Fruit fly (Drosophila melanogaster) whole organism, embryonic: ENCODE measurements around the gene SK.

Experiments used
- Aef1 ChIP-seq: fragments of 200-800 bp; sonication (Bioruptor generic); IDR thresholded peaks from 3 replicates; pipeline ENCODE4 v1.3.6; 2022; ENCODE audit warnings: missing biosample characterization, missing genetic modification characterization
- Atf-2 ChIP-seq: fragments of 200-800 bp; sonication (Bioruptor generic); optimal IDR thresholded peaks from 2 replicates; lab custom pipeline; 2016; ENCODE audit warnings: missing biosample characterization, missing genetic modification characterization
- CG1024 ChIP-seq: fragments of 200-800 bp; sonication (Bioruptor generic); IDR thresholded peaks from 2 replicates; pipeline ENCODE4 v1.3.6; 2022; ENCODE audit warnings: missing biosample characterization, missing genetic modification characterization
- CG11093 ChIP-seq: fragments of 200-800 bp; sonication (Bioruptor generic); IDR thresholded peaks from 3 replicates; pipeline ENCODE4 v1.3.6; 2022; ENCODE audit warnings: missing biosample characterization, missing genetic modification characterization
- CG11696 ChIP-seq: fragments of 200-800 bp; sonication (Bioruptor generic); IDR thresholded peaks from 2 replicates; pipeline ENCODE4 v1.3.6; 2022; ENCODE audit warnings: missing biosample characterization, missing genetic modification characterization
- CG12071 ChIP-seq: fragments of 200-800 bp; sonication (Bioruptor generic); optimal IDR thresholded peaks from 3 replicates; lab custom pipeline; 2018; ENCODE audit warnings: missing biosample characterization, mild to moderate bottlenecking, missing genetic modification characterization
- CG12104 ChIP-seq: fragments of 200-800 bp; sonication (Bioruptor generic); optimal IDR thresholded peaks from 3 replicates; lab custom pipeline; 2016; ENCODE audit warnings: missing biosample characterization, missing genetic modification characterization
- CG12155 ChIP-seq: fragments of 200-800 bp; sonication (Bioruptor generic); optimal IDR thresholded peaks from 3 replicates; lab custom pipeline; 2016; ENCODE audit warnings: missing biosample characterization, missing genetic modification characterization
- CG14441 ChIP-seq: fragments of 200-800 bp; sonication (Bioruptor generic); IDR thresholded peaks from 2 replicates; pipeline ENCODE4 v1.3.6; 2022; ENCODE audit warnings: missing biosample characterization, missing genetic modification characterization
- CG17186 ChIP-seq: fragments of 200-800 bp; sonication (Bioruptor generic); optimal IDR thresholded peaks from 3 replicates; lab custom pipeline; 2017; ENCODE audit warnings: missing biosample characterization, missing genetic modification reagents, missing genetic modification characterization
- CG18599 ChIP-seq: fragments of 200-800 bp; sonication (Bioruptor generic); optimal IDR thresholded peaks from 3 replicates; lab custom pipeline; 2017; ENCODE audit warnings: missing biosample characterization, missing genetic modification characterization, mild to moderate bottlenecking, moderate library complexity, missing genetic modification reagents
- CG2875 ChIP-seq: fragments of 200-800 bp; sonication (Bioruptor generic); optimal IDR thresholded peaks from 2 replicates; lab custom pipeline; 2017; ENCODE audit warnings: missing biosample characterization, mild to moderate bottlenecking, missing genetic modification characterization, missing genetic modification reagents
- CG31388 ChIP-seq: fragments of 200-800 bp; sonication (Bioruptor generic); optimal IDR thresholded peaks from 2 replicates; lab custom pipeline; 2016; ENCODE audit warnings: missing biosample characterization, missing genetic modification characterization
- CG34376 ChIP-seq: fragments of 200-800 bp; sonication (Bioruptor generic); optimal IDR thresholded peaks from 2 replicates; lab custom pipeline; 2018; ENCODE audit warnings: missing biosample characterization, mild to moderate bottlenecking, missing genetic modification characterization
- CG4328 ChIP-seq: fragments of 200-800 bp; sonication (Bioruptor generic); optimal IDR thresholded peaks from 3 replicates; lab custom pipeline; 2017; ENCODE audit warnings: missing biosample characterization, missing genetic modification reagents, missing genetic modification characterization
- CG7372 ChIP-seq: fragments of 200-800 bp; sonication (Bioruptor generic); IDR thresholded peaks from 2 replicates; pipeline ENCODE4 v1.3.6; 2022; ENCODE audit warnings: missing biosample characterization, missing genetic modification characterization
- CG8924 ChIP-seq: fragments of 200-800 bp; optimal IDR thresholded peaks from 3 replicates; lab custom pipeline; 2019; ENCODE audit warnings: missing biosample characterization, mild to moderate bottlenecking, missing genetic modification characterization, moderate library complexity
- CG9797 ChIP-seq: fragments of 200-800 bp; sonication (Bioruptor generic); optimal IDR thresholded peaks from 3 replicates; lab custom pipeline; 2018; ENCODE audit warnings: missing biosample characterization, mild to moderate bottlenecking, missing genetic modification characterization
- Doc2 ChIP-seq: fragments of 200-800 bp; sonication (Bioruptor generic); IDR thresholded peaks from 2 replicates; pipeline ENCODE4 v1.3.6; 2022; ENCODE audit warnings: missing biosample characterization, missing genetic modification characterization
- Hmr ChIP-seq: fragments of 200-800 bp; sonication (Bioruptor generic); optimal IDR thresholded peaks from 3 replicates; lab custom pipeline; 2017; ENCODE audit warnings: mild to moderate bottlenecking, missing biosample characterization, missing genetic modification reagents, missing genetic modification characterization
- Hsf ChIP-seq: fragments of 200-800 bp; sonication (Bioruptor generic); optimal IDR thresholded peaks from 3 replicates; lab custom pipeline; 2016; ENCODE audit warnings: missing biosample characterization, missing genetic modification characterization
- Mad ChIP-seq: fragments of 200-800 bp; sonication (Bioruptor generic); optimal IDR thresholded peaks from 2 replicates; lab custom pipeline; 2016; ENCODE audit warnings: missing biosample characterization, missing genetic modification characterization
- Meics ChIP-seq: fragments of 200-800 bp; sonication (Bioruptor generic); optimal IDR thresholded peaks from 2 replicates; lab custom pipeline; 2017; ENCODE audit warnings: missing biosample characterization, mild to moderate bottlenecking, missing genetic modification characterization
- Poxn ChIP-seq: fragments of 200-800 bp; sonication (Bioruptor generic); IDR thresholded peaks from 2 replicates; pipeline ENCODE4 v1.3.6; 2022; ENCODE audit warnings: missing biosample characterization, missing genetic modification characterization
- Ptx1 ChIP-seq: fragments of 200-800 bp; sonication (Bioruptor generic); IDR thresholded peaks from 2 replicates; pipeline ENCODE4 v1.3.6; 2022; ENCODE audit warnings: missing biosample characterization, missing genetic modification characterization
- Ravus ChIP-seq: fragments of 200-800 bp; sonication (Bioruptor generic); IDR thresholded peaks from 2 replicates; pipeline ENCODE4 v1.3.6; 2022; ENCODE audit warnings: missing biosample characterization, missing genetic modification characterization
- Stat92E ChIP-seq, 3 experiments: fragments of >200 bp in 2 of 3; fragments of 200-800 bp in 1 of 3; sonication (Bioruptor generic) in 1 of 3; optimal IDR thresholded peaks; 2 replicates each; lab custom pipeline; 2017 to 2019; ENCODE audit warnings: missing biosample characterization in 3 of 3, missing genetic modification characterization in 3 of 3, mild to moderate bottlenecking in 1 of 3, moderate library complexity in 1 of 3
- Taf1 ChIP-seq: fragments of 200-800 bp; sonication (Bioruptor generic); IDR thresholded peaks from 2 replicates; pipeline ENCODE4 v1.3.6; 2022; ENCODE audit warnings: missing biosample characterization, missing genetic modification characterization
- Usf ChIP-seq: fragments of 200-800 bp; sonication (Bioruptor generic); optimal IDR thresholded peaks from 2 replicates; lab custom pipeline; 2017; ENCODE audit warnings: missing genotype, missing biosample characterization, missing genetic modification characterization
- YL-1 ChIP-seq: fragments of 200-800 bp; sonication (Bioruptor generic); optimal IDR thresholded peaks from 3 replicates; lab custom pipeline; 2017; ENCODE audit warnings: missing biosample characterization, mild to moderate bottlenecking, missing genetic modification characterization
- ac ChIP-seq: fragments of 200-800 bp; sonication (Bioruptor generic); optimal IDR thresholded peaks from 3 replicates; lab custom pipeline; 2017; ENCODE audit warnings: missing biosample characterization, mild to moderate bottlenecking, missing genetic modification characterization
- bab2 ChIP-seq: fragments of 200-800 bp; sonication (Bioruptor generic); optimal IDR thresholded peaks from 2 replicates; lab custom pipeline; 2016; ENCODE audit warnings: missing biosample characterization, missing genetic modification characterization
- bbx ChIP-seq: fragments of 200-800 bp; sonication (Bioruptor generic); IDR thresholded peaks from 2 replicates; pipeline ENCODE4 v1.3.6; 2022; ENCODE audit warnings: missing biosample characterization, missing genetic modification characterization; ENCODE audit not compliant: partially characterized antibody
- bigmax ChIP-seq: fragments of 200-800 bp; sonication (Bioruptor generic); optimal IDR thresholded peaks from 2 replicates; lab custom pipeline; 2018; ENCODE audit warnings: missing biosample characterization, mild to moderate bottlenecking, missing genetic modification characterization
- ftz-f1 ChIP-seq: fragments of 200-800 bp; sonication (Bioruptor generic); optimal IDR thresholded peaks from 2 replicates; lab custom pipeline; 2016; ENCODE audit warnings: missing biosample characterization, missing genetic modification characterization
- jumu ChIP-seq: fragments of 200-800 bp; sonication (Bioruptor generic); optimal IDR thresholded peaks from 3 replicates; lab custom pipeline; 2016; ENCODE audit warnings: missing biosample characterization, missing genetic modification characterization
- lab ChIP-seq: fragments of 200-800 bp; sonication (Bioruptor generic); optimal IDR thresholded peaks from 3 replicates; lab custom pipeline; 2017; ENCODE audit warnings: missing biosample characterization, missing genetic modification characterization, mild to moderate bottlenecking, moderate library complexity, missing genetic modification reagents
- maf-S ChIP-seq: fragments of 200-800 bp; sonication (Bioruptor generic); optimal IDR thresholded peaks from 2 replicates; lab custom pipeline; 2016; ENCODE audit warnings: missing biosample characterization, missing genetic modification characterization
- nerfin-1 ChIP-seq: fragments of 200-800 bp; sonication (Bioruptor generic); optimal IDR thresholded peaks from 3 replicates; lab custom pipeline; 2019; ENCODE audit warnings: missing biosample characterization, mild to moderate bottlenecking, missing genetic modification characterization, moderate library complexity
- onecut ChIP-seq: fragments of 200-800 bp; sonication (Bioruptor generic); IDR thresholded peaks from 2 replicates; pipeline ENCODE4 v1.3.6; 2022; ENCODE audit warnings: missing biosample characterization, missing genetic modification characterization
- pros ChIP-seq: fragments of 200-800 bp; sonication (Bioruptor generic); optimal IDR thresholded peaks from 3 replicates; lab custom pipeline; 2019; ENCODE audit warnings: missing biosample characterization, mild to moderate bottlenecking, missing genetic modification characterization, moderate library complexity
- rib ChIP-seq: fragments of 200-800 bp; sonication (Bioruptor generic); IDR thresholded peaks from 2 replicates; pipeline ENCODE4 v1.3.6; 2022; ENCODE audit warnings: missing biosample characterization, missing genetic modification characterization
- row ChIP-seq: fragments of 200-800 bp; sonication (Bioruptor generic); IDR thresholded peaks from 3 replicates; pipeline ENCODE4 v1.3.6; 2022; ENCODE audit warnings: missing biosample characterization, missing genetic modification characterization
- sc ChIP-seq, 3 experiments: fragments of >200 bp in 2 of 3; fragments of 200-800 bp in 1 of 3; sonication (Bioruptor generic) in 1 of 3; optimal IDR thresholded peaks; 2 replicates in 2 of 3; 3 replicates in 1 of 3; lab custom pipeline; 2017; ENCODE audit warnings: mild to moderate bottlenecking in 1 of 3, missing biosample characterization in 1 of 3, missing genetic modification characterization in 1 of 3, missing genetic modification reagents in 1 of 3
- shn ChIP-seq: fragments of 200-800 bp; sonication (Bioruptor generic); optimal IDR thresholded peaks from 3 replicates; lab custom pipeline; 2016; ENCODE audit warnings: missing biosample characterization, missing genetic modification characterization
- sima ChIP-seq: fragments of 200-800 bp; sonication (Bioruptor generic); optimal IDR thresholded peaks from 2 replicates; lab custom pipeline; 2016; ENCODE audit warnings: missing biosample characterization, missing genetic modification characterization
- sob ChIP-seq: fragments of 200-800 bp; sonication (Bioruptor generic); IDR thresholded peaks from 2 replicates; pipeline ENCODE4 v1.3.6; 2022; ENCODE audit warnings: missing biosample characterization, missing genetic modification characterization
- toy ChIP-seq: fragments of 200-800 bp; sonication (Bioruptor generic); IDR thresholded peaks from 2 replicates; pipeline ENCODE4 v1.3.6; 2022; ENCODE audit warnings: missing biosample characterization, missing genetic modification characterization
- vvl ChIP-seq: fragments of 200-800 bp; sonication (Bioruptor generic); IDR thresholded peaks from 2 replicates; pipeline ENCODE4 v1.3.6; 2022; ENCODE audit warnings: missing biosample characterization, missing genetic modification characterization

Gene SK

dm6 chrX:5429778-5430576, 89.9 kb downstream of the SK start (continued):
- no peak for TF ChIP-seq pros
- TF ChIP-seq toy (GFP tag; lab: Robert Waterston, UW): peak; percentile 54; the same call in 1 of the 2 replicates
- TF ChIP-seq CG2875 (GFP tag; lab: Kevin White, UChicago): peak; percentile 32
- TF ChIP-seq bbx (GFP tag; lab: Robert Waterston, UW): no peak
- no peak for TF ChIP-seq sima (GFP tag; lab: Kevin White, UChicago)
- TF ChIP-seq Taf1: peak; percentile 59
- peak; percentile 55 for TF ChIP-seq Mad
- peak; percentile 90 for TF ChIP-seq CG34376 (GFP tag; lab: Kevin White, UChicago)
- TF ChIP-seq CG31388 (GFP tag; lab: Kevin White, UChicago): peak; percentile 42
- TF ChIP-seq sc (optimal IDR thresholded peaks at IDR 0.05; lab: Kevin White, UChicago): no peak
- TF ChIP-seq sc (GFP tag; optimal IDR thresholded peaks at IDR 0.05; lab: Kevin White, UChicago): no peak
- peak; percentile 87 for TF ChIP-seq CG7372 (GFP tag; lab: Robert Waterston, UW)
- TF ChIP-seq ftz-f1: no peak
- TF ChIP-seq YL-1 (GFP tag; lab: Kevin White, UChicago): peak; percentile 36
- peak; percentile 64 for TF ChIP-seq onecut
- TF ChIP-seq nerfin-1 (tag; lab: Kevin White, UChicago): peak; percentile 44
- peak; percentile 76 for TF ChIP-seq vvl (GFP tag; lab: Robert Waterston, UW)
- peak; percentile 72 for TF ChIP-seq Usf (GFP tag; lab: Kevin White, UChicago)
- peak; percentile 46 for TF ChIP-seq CG12071
- peak; percentile 90 for TF ChIP-seq lab (GFP tag; lab: Kevin White, UChicago)
- TF ChIP-seq CG12104 (GFP tag; lab: Kevin White, UChicago): peak; percentile 65
- TF ChIP-seq CG11093 (GFP tag; lab: Robert Waterston, UW): peak; percentile 79; the same call in 2 of the 3 replicates
- 0 out of 2 replicates have a peak, but pooled peaks have one; percentile 41 for TF ChIP-seq CG1024
- TF ChIP-seq bab2: peak; percentile 76
- no peak for TF ChIP-seq CG17186 (GFP tag; lab: Kevin White, UChicago)
- TF ChIP-seq Meics (GFP tag; lab: Kevin White, UChicago): peak; percentile 88
- TF ChIP-seq CG18599 (GFP tag; lab: Kevin White, UChicago): peak; percentile 92
- peak; percentile 45; the same call in 1 of the 2 replicates for TF ChIP-seq CG11696 (GFP tag; lab: Robert Waterston, UW)
- peak; percentile 78 for TF ChIP-seq Hsf (GFP tag; lab: Kevin White, UChicago)
- peak; percentile 69 for TF ChIP-seq shn (GFP tag; lab: Kevin White, UChicago)
- TF ChIP-seq CG4328 (GFP tag; lab: Kevin White, UChicago): peak; percentile 80
- peak; percentile 69 for TF ChIP-seq Atf-2
- TF ChIP-seq CG9797 (GFP tag; lab: Kevin White, UChicago): no peak
- peak; percentile 92 for TF ChIP-seq Ptx1 (GFP tag; lab: Robert Waterston, UW)
- peak; percentile 41 for TF ChIP-seq Ravus (GFP tag; lab: Robert Waterston, UW)
- TF ChIP-seq row (GFP tag; lab: Robert Waterston, UW): peak; percentile 96
- peak; percentile 86 for TF ChIP-seq Aef1 (GFP tag; lab: Robert Waterston, UW)
- peak; percentile 65; the same call in 1 of the 2 replicates for TF ChIP-seq rib
- TF ChIP-seq Stat92E (GFP tag; optimal IDR thresholded peaks at IDR 0.05; lab: Kevin White, UChicago): no peak
- no peak for TF ChIP-seq ac (GFP tag; lab: Kevin White, UChicago)
- peak; percentile 89 for TF ChIP-seq Hmr (GFP tag; lab: Kevin White, UChicago)
- peak; percentile 63 for TF ChIP-seq jumu (GFP tag; lab: Kevin White, UChicago)
- TF ChIP-seq bigmax: no peak
- TF ChIP-seq CG14441 (GFP tag; lab: Robert Waterston, UW): peak; percentile 81
- TF ChIP-seq Doc2: no peak
- TF ChIP-seq maf-S: peak; percentile 76
- TF ChIP-seq CG8924 (tag; lab: Kevin White, UChicago): peak; percentile 74
- TF ChIP-seq Poxn (GFP tag; lab: Robert Waterston, UW): 0 out of 2 replicates have a peak, but pooled peaks have one; percentile 44
- TF ChIP-seq CG12155 (GFP tag; lab: Kevin White, UChicago): peak; percentile 76
- peak; percentile 88 for TF ChIP-seq sob
